Worm (Caenorhabditis elegans) whole organism, late embryonic: ENCODE measurements around the gene spi-1.

Source experiments
- K09A11.1 ChIP-seq: sonication (generic microtip); optimal IDR thresholded peaks from 2 replicates; lab custom pipeline; 2017; ENCODE audit warnings: antibody characterized with exemption, mild to moderate bottlenecking, missing genetic modification characterization, missing compliant biosample characterization; ENCODE audit not compliant: insufficient read depth
- ahr-1 ChIP-seq: sonication (generic microtip); optimal IDR thresholded peaks from 2 replicates; lab custom pipeline; 2016; ENCODE audit warnings: missing genetic modification characterization, missing compliant biosample characterization
- ceh-18 ChIP-seq: sonication (generic microtip); optimal IDR thresholded peaks from 2 replicates; lab custom pipeline; 2016; ENCODE audit warnings: missing genetic modification characterization, missing compliant biosample characterization
- ceh-19 ChIP-seq: fragments of 200-800 bp; sonication (Bioruptor generic); optimal IDR thresholded peaks from 2 replicates; lab custom pipeline; 2018; ENCODE audit warnings: mild to moderate bottlenecking, missing genetic modification characterization, missing compliant biosample characterization
- ceh-2 ChIP-seq: sonication (generic microtip); optimal IDR thresholded peaks from 2 replicates; lab custom pipeline; 2016; ENCODE audit warnings: missing genotype, missing genetic modification characterization, missing compliant biosample characterization
- ceh-30 ChIP-seq: fragments of 150-350 bp; optimal IDR thresholded peaks from 2 replicates; lab custom pipeline; 2014; ENCODE audit warnings: missing biosample characterization, missing genetic modification characterization
- ceh-31 ChIP-seq: sonication (generic microtip); optimal IDR thresholded peaks from 2 replicates; lab custom pipeline; 2016; ENCODE audit warnings: missing genetic modification characterization, missing compliant biosample characterization
- ceh-48 ChIP-seq: sonication (generic microtip); optimal IDR thresholded peaks from 2 replicates; lab custom pipeline; 2016; ENCODE audit warnings: missing genetic modification characterization, inconsistent platforms, missing compliant biosample characterization
- ceh-9 ChIP-seq: sonication (generic microtip); optimal IDR thresholded peaks from 2 replicates; lab custom pipeline; 2016; ENCODE audit warnings: mild to moderate bottlenecking, missing genetic modification characterization, inconsistent platforms, missing compliant biosample characterization
- che-1 ChIP-seq: sonication (generic microtip); optimal IDR thresholded peaks from 2 replicates; lab custom pipeline; 2016; ENCODE audit warnings: mild to moderate bottlenecking, missing genetic modification characterization, missing compliant biosample characterization
- elt-2 ChIP-seq: sonication (generic microtip); optimal IDR thresholded peaks from 2 replicates; lab custom pipeline; 2016; ENCODE audit warnings: missing genetic modification reagents, missing genetic modification characterization, missing compliant biosample characterization
- elt-4 ChIP-seq: sonication (generic microtip); optimal IDR thresholded peaks from 2 replicates; lab custom pipeline; 2016; ENCODE audit warnings: missing genetic modification characterization, missing compliant biosample characterization
- eyg-1 ChIP-seq: sonication (generic microtip); optimal IDR thresholded peaks from 2 replicates; lab custom pipeline; 2016; ENCODE audit warnings: missing genotype, missing genetic modification characterization, missing compliant biosample characterization
- fax-1 ChIP-seq: sonication (generic microtip); optimal IDR thresholded peaks from 2 replicates; lab custom pipeline; 2016; ENCODE audit warnings: missing genotype, missing genetic modification characterization, missing compliant biosample characterization
- fkh-10 ChIP-seq: fragments of 150-350 bp; optimal IDR thresholded peaks from 2 replicates; lab custom pipeline; 2014; ENCODE audit warnings: missing biosample characterization, missing genetic modification reagents, missing genetic modification characterization
- fkh-6 ChIP-seq: sonication (generic microtip); optimal IDR thresholded peaks from 2 replicates; lab custom pipeline; 2016; ENCODE audit warnings: missing genetic modification characterization, missing compliant biosample characterization
- gmeb-2 ChIP-seq: sonication (generic microtip); optimal IDR thresholded peaks from 2 replicates; lab custom pipeline; 2016; ENCODE audit warnings: missing genetic modification characterization, inconsistent platforms, missing compliant biosample characterization
- hlh-13 ChIP-seq: fragments of 200-800 bp; sonication (Bioruptor generic); optimal IDR thresholded peaks from 2 replicates; lab custom pipeline; 2018; ENCODE audit warnings: mild to moderate bottlenecking, missing genetic modification characterization, missing compliant biosample characterization
- hlh-30 ChIP-seq: sonication (generic microtip); optimal IDR thresholded peaks from 2 replicates; lab custom pipeline; 2017; ENCODE audit warnings: antibody characterized with exemption, missing genetic modification characterization, missing compliant biosample characterization; ENCODE audit not compliant: insufficient read depth
- hlh-6 ChIP-seq: sonication (generic microtip); optimal IDR thresholded peaks from 2 replicates; lab custom pipeline; 2016; ENCODE audit warnings: missing genotype, missing genetic modification characterization, missing compliant biosample characterization
- lim-6 ChIP-seq: sonication (generic microtip); optimal IDR thresholded peaks from 2 replicates; lab custom pipeline; 2016; ENCODE audit warnings: missing genetic modification characterization, missing compliant biosample characterization
- lin-11 ChIP-seq: fragments of 200-800 bp; sonication (Bioruptor generic); optimal IDR thresholded peaks from 2 replicates; lab custom pipeline; 2018; ENCODE audit warnings: mild to moderate bottlenecking, missing genetic modification characterization, missing compliant biosample characterization
- mec-3 ChIP-seq: sonication (generic microtip); optimal IDR thresholded peaks from 2 replicates; lab custom pipeline; 2016; ENCODE audit warnings: borderline replicate concordance, missing genetic modification characterization, missing compliant biosample characterization
- nfya-1 ChIP-seq: sonication (generic microtip); optimal IDR thresholded peaks from 2 replicates; lab custom pipeline; 2017; ENCODE audit warnings: missing genetic modification characterization, mild to moderate bottlenecking, missing compliant biosample characterization, antibody characterized with exemption, moderate library complexity
- pax-1 ChIP-seq: fragments of 150-350 bp; optimal IDR thresholded peaks from 2 replicates; lab custom pipeline; 2014; ENCODE audit warnings: missing biosample characterization, missing genetic modification characterization
- pha-2 ChIP-seq: sonication (generic microtip); optimal IDR thresholded peaks from 2 replicates; lab custom pipeline; 2017; ENCODE audit warnings: mild to moderate bottlenecking, missing genetic modification characterization, missing compliant biosample characterization
- pha-4 ChIP-seq: fragments of 150-350 bp; optimal IDR thresholded peaks from 2 replicates; lab custom pipeline; 2018; ENCODE audit warnings: missing biosample characterization, missing genetic modification reagents, missing genetic modification characterization
- pqm-1 ChIP-seq: sonication (generic microtip); optimal IDR thresholded peaks from 2 replicates; lab custom pipeline; 2016; ENCODE audit warnings: missing genetic modification characterization, missing compliant biosample characterization
- pros-1 ChIP-seq: fragments of 150-350 bp; optimal IDR thresholded peaks from 2 replicates; lab custom pipeline; 2014; ENCODE audit warnings: missing biosample characterization, missing genetic modification reagents, missing genetic modification characterization
- sox-2 ChIP-seq: fragments of 200-800 bp; sonication (Bioruptor generic); IDR thresholded peaks from 2 replicates; pipeline ENCODE4 v1.3.6; 2022; ENCODE audit warnings: missing genetic modification reagents, missing genetic modification characterization, missing compliant biosample characterization
- syd-9 ChIP-seq: sonication (generic microtip); optimal IDR thresholded peaks from 2 replicates; lab custom pipeline; 2016; ENCODE audit warnings: mild to moderate bottlenecking, missing genetic modification characterization, moderate library complexity, missing compliant biosample characterization
- tbx-2 ChIP-seq: sonication (generic microtip); optimal IDR thresholded peaks from 2 replicates; lab custom pipeline; 2016; ENCODE audit warnings: missing genetic modification characterization, missing compliant biosample characterization
- tbx-7 ChIP-seq: sonication (generic microtip); optimal IDR thresholded peaks from 2 replicates; lab custom pipeline; 2016; ENCODE audit warnings: missing genotype, missing genetic modification characterization, missing compliant biosample characterization
- ttx-3 ChIP-seq: sonication (generic microtip); optimal IDR thresholded peaks from 2 replicates; lab custom pipeline; 2016; ENCODE audit warnings: missing genetic modification reagents, missing genetic modification characterization, missing compliant biosample characterization
- unc-55 ChIP-seq: sonication (generic microtip); optimal IDR thresholded peaks from 2 replicates; lab custom pipeline; 2017; ENCODE audit warnings: missing biosample characterization, missing genetic modification reagents, missing genetic modification characterization

The spi-1 gene

ce11 chrII:7483009-7483408 lies 13.0 kb upstream of the spi-1 start, which contains the start of gene cah-2:
TSS of gene cah-2 (minus strand) at chrII:7483109.
- TF ChIP-seq pqm-1 (tag; lab: Kevin White, UChicago) (no peak), ceh-19 (GFP tag; lab: Kevin White, UChicago) (no peak), ceh-30 (tag; lab: Kevin White, UChicago) (no peak), unc-55 (GFP tag; lab: Kevin White, UChicago) (no peak), ahr-1 (tag; lab: Kevin White, UChicago) (no peak), hlh-6 (no peak), gmeb-2 (tag; lab: Kevin White, UChicago) (no peak), ceh-9 (tag; lab: Kevin White, UChicago) (no peak), sox-2 (GFP tag; lab: Robert Waterston, UW) (no peak), fkh-6 (tag; lab: Kevin White, UChicago) (no peak), ceh-48 (tag; lab: Kevin White, UChicago) (no peak), tbx-2 (no peak), ceh-31 (tag; lab: Kevin White, UChicago) (no peak), eyg-1 (tag; lab: Kevin White, UChicago) (no peak), mec-3 (tag; lab: Kevin White, UChicago) (no peak), pha-4 (tag; lab: Kevin White, UChicago) (no peak), fkh-10 (GFP tag; lab: Kevin White, UChicago) (no peak), ceh-2 (tag; lab: Kevin White, UChicago) (no peak)

ce11 chrII:7489605-7490004 lies 6.4 kb upstream of the spi-1 start, which contains the start of gene D1022.9:
TSS of gene D1022.9 (minus strand) at chrII:7489705.
- TF ChIP-seq elt-4 (tag; lab: Kevin White, UChicago) (no peak), ceh-9 (tag; lab: Kevin White, UChicago) (no peak), pax-1 (tag; lab: Kevin White, UChicago) (no peak), nfya-1 (tag; lab: Kevin White, UChicago) (no peak), ceh-2 (tag; lab: Kevin White, UChicago) (no peak)

DNA sequence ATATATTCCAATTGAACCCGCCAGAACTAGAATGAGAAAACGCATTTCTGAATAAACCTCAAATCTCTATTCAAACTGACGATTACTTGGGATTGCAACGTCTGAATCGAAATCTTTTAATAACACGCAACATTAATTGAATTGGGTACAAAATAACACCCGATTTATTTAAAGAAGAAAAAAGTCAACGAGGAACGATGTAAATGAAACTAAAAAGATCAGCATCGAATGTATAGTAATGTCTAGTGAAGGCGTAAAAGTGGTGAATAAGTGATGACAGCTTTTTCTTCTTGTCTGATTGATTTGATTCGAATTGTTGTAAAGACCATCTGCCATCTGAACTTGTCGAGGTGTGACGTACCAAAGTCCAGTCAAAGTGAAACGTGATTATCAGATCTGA lies 2.4 kb upstream of the spi-1 start, which contains the start of gene nas-23:
TSS of gene nas-23 (minus strand) at position 101 of the 400 bp plus-strand sequence.
- TF ChIP-seq ceh-18 (no peak), che-1 (tag; lab: Kevin White, UChicago) (no peak), pros-1 (tag; lab: Kevin White, UChicago) (no peak), ceh-2 (tag; lab: Kevin White, UChicago) (no peak), hlh-13 (GFP tag; lab: Kevin White, UChicago) (no peak), lim-6 (tag; lab: Kevin White, UChicago) (no peak), nfya-1 (tag; lab: Kevin White, UChicago) (no peak), hlh-30 (tag; lab: Kevin White, UChicago) (no peak), syd-9 (tag; lab: Kevin White, UChicago) (no peak), K09A11.1 (tag; lab: Kevin White, UChicago) (no peak), elt-2 (tag; lab: Kevin White, UChicago) (no peak), lin-11 (tag; lab: Kevin White, UChicago) (no peak), fax-1 (tag; lab: Kevin White, UChicago) (no peak), pha-2 (tag; lab: Kevin White, UChicago) (no peak)

- TF ChIP-seq pax-1 (tag; lab: Kevin White, UChicago) = no peak
- no peak for TF ChIP-seq hlh-13 (GFP tag; lab: Kevin White, UChicago)
- no peak for TF ChIP-seq ttx-3 (tag; lab: Kevin White, UChicago)
- no peak for TF ChIP-seq elt-4 (tag; lab: Kevin White, UChicago)
- no peak for TF ChIP-seq tbx-7
- TF ChIP-seq, all 69 proteins: peak for 0
Observed at ce11 chrII:7494155-7494554, 1.9 kb upstream of the spi-1 start, which contains the start of gene R10H1.1. TSS of gene R10H1.1 (plus strand) at chrII:7494455.
